Worm (Caenorhabditis elegans) whole organism, L4 larva: ENCODE data around the gene R166.3.
A peak's percentile ranks its signal among the peaks of the same experiment; 100 is the strongest.

Source experiments
- D1046.2 ChIP-seq: fragments of 200-800 bp; sonication (Bioruptor generic); IDR thresholded peaks from 2 replicates; pipeline ENCODE4 v1.3.6; 2022; ENCODE audit warnings: missing genetic modification characterization, missing compliant biosample characterization
- F37D6.2 ChIP-seq: sonication (generic microtip); optimal IDR thresholded peaks from 2 replicates; lab custom pipeline; 2016; ENCODE audit warnings: mild to moderate bottlenecking, missing genetic modification characterization, missing compliant biosample characterization
- R02D3.7 ChIP-seq: fragments of 150-350 bp; sonication (generic microtip); optimal IDR thresholded peaks from 3 replicates; lab custom pipeline; 2014; ENCODE audit warnings: missing biosample characterization, missing genetic modification characterization
- T20F7.1 ChIP-seq: fragments of 200-800 bp; sonication (Bioruptor generic); optimal IDR thresholded peaks from 2 replicates; lab custom pipeline; 2018; ENCODE audit warnings: mild to moderate bottlenecking, missing genetic modification characterization, missing compliant biosample characterization
- T26A8.4 ChIP-seq: fragments of 200-800 bp; sonication (Bioruptor generic); IDR thresholded peaks from 2 replicates; pipeline ENCODE4 v1.3.6; 2022; ENCODE audit warnings: missing genetic modification characterization, missing compliant biosample characterization
- Y105C5A.15 ChIP-seq: fragments of 200-800 bp; sonication (Bioruptor generic); IDR thresholded peaks from 2 replicates; pipeline ENCODE4 v1.3.6; 2022; ENCODE audit warnings: missing genetic modification characterization, missing compliant biosample characterization
- Y75B8A.6 ChIP-seq: fragments of 200-800 bp; sonication (Bioruptor generic); IDR thresholded peaks from 2 replicates; pipeline ENCODE4 v1.3.6; 2022; ENCODE audit warnings: missing genetic modification reagents, missing genetic modification characterization, missing compliant biosample characterization
- ZK337.2 ChIP-seq: fragments of 200-800 bp; sonication (Bioruptor generic); IDR thresholded peaks from 2 replicates; pipeline ENCODE4 v1.3.6; 2022; ENCODE audit warnings: missing genetic modification reagents, missing genetic modification characterization, missing compliant biosample characterization
- arid-1 ChIP-seq: fragments of 200-800 bp; sonication (Bioruptor generic); conservative IDR thresholded peaks from 2 replicates; pipeline ENCODE4 v1.3.6; 2022; ENCODE audit warnings: missing genetic modification reagents, missing genetic modification characterization, missing compliant biosample characterization
- ceh-20 ChIP-seq: fragments of 200-800 bp; sonication (Bioruptor generic); IDR thresholded peaks from 2 replicates; pipeline ENCODE4 v1.3.6; 2022; ENCODE audit warnings: missing genetic modification reagents, missing genetic modification characterization, missing compliant biosample characterization
- ceh-44 ChIP-seq: fragments of 200-800 bp; sonication (Bioruptor generic); IDR thresholded peaks from 2 replicates; pipeline ENCODE4 v1.3.6; 2022; ENCODE audit warnings: missing genetic modification reagents, missing genetic modification characterization, missing compliant biosample characterization
- ceh-82 ChIP-seq: sonication (generic microtip); optimal IDR thresholded peaks from 2 replicates; lab custom pipeline; 2017; ENCODE audit warnings: missing biosample characterization, missing genetic modification characterization
- ces-1 ChIP-seq: fragments of 150-350 bp; sonication (generic microtip); optimal IDR thresholded peaks from 4 replicates; lab custom pipeline; 2014; ENCODE audit warnings: missing biosample characterization, missing genetic modification reagents, missing genetic modification characterization
- ctbp-1 ChIP-seq: fragments of 200-800 bp; sonication (Bioruptor generic); IDR thresholded peaks from 2 replicates; pipeline ENCODE4 v1.3.6; 2022; ENCODE audit warnings: missing genetic modification reagents, missing genetic modification characterization, missing compliant biosample characterization
- daf-19 ChIP-seq: fragments of 200-800 bp; sonication (Bioruptor generic); conservative IDR thresholded peaks from 2 replicates; pipeline ENCODE4 v1.3.6; 2022; ENCODE audit warnings: missing genetic modification characterization, missing compliant biosample characterization
- dmd-8 ChIP-seq: fragments of 200-800 bp; sonication (Bioruptor generic); IDR thresholded peaks from 2 replicates; pipeline ENCODE4 v1.3.6; 2022; ENCODE audit warnings: missing genetic modification characterization, missing compliant biosample characterization
- dmd-9 ChIP-seq: fragments of 200-800 bp; sonication (Bioruptor generic); IDR thresholded peaks from 2 replicates; pipeline ENCODE4 v1.3.6; 2022; ENCODE audit warnings: missing genetic modification reagents, missing genetic modification characterization, missing compliant biosample characterization
- dpl-1 ChIP-seq: fragments of 150-350 bp; optimal IDR thresholded peaks from 2 replicates; lab custom pipeline; 2014; ENCODE audit warnings: missing biosample characterization, missing genetic modification reagents, missing genetic modification characterization
- egl-27 ChIP-seq: sonication (generic microtip); optimal IDR thresholded peaks from 3 replicates; lab custom pipeline; 2017; ENCODE audit warnings: missing biosample characterization, missing genetic modification reagents, missing genetic modification characterization
- egl-43 ChIP-seq: fragments of 200-800 bp; sonication (Bioruptor generic); IDR thresholded peaks from 2 replicates; pipeline ENCODE4 v1.3.6; 2022; ENCODE audit warnings: missing genetic modification reagents, missing genetic modification characterization, missing compliant biosample characterization
- hlh-11 ChIP-seq: fragments of 200-800 bp; sonication (Bioruptor generic); optimal IDR thresholded peaks from 2 replicates; lab custom pipeline; 2018; ENCODE audit warnings: mild to moderate bottlenecking, missing genetic modification characterization, missing compliant biosample characterization
- lim-7 ChIP-seq: fragments of 200-800 bp; sonication (Bioruptor generic); IDR thresholded peaks from 2 replicates; pipeline ENCODE4 v1.3.6; 2022; ENCODE audit warnings: missing genetic modification characterization, missing compliant biosample characterization
- lin-1 ChIP-seq: fragments of 200-800 bp; sonication (Bioruptor generic); IDR thresholded peaks from 2 replicates; pipeline ENCODE4 v1.3.6; 2022; ENCODE audit warnings: missing genetic modification reagents, missing genetic modification characterization, missing compliant biosample characterization
- lin-15B ChIP-seq: fragments of 150-350 bp; sonication (generic microtip); optimal IDR thresholded peaks from 3 replicates; lab custom pipeline; 2014; ENCODE audit warnings: missing biosample characterization, missing genetic modification characterization
- lin-38 ChIP-seq: fragments of 200-800 bp; sonication (Bioruptor generic); IDR thresholded peaks from 2 replicates; pipeline ENCODE4 v1.3.6; 2022; ENCODE audit warnings: missing genetic modification reagents, missing genetic modification characterization, missing compliant biosample characterization
- madf-5 ChIP-seq, 2 experiments: fragments of 200-800 bp; sonication (Bioruptor generic); IDR thresholded peaks; 2 replicates each; pipeline ENCODE4 v1.3.6; 2022; ENCODE audit warnings: missing compliant biosample characterization in 2 of 2, missing genetic modification characterization in 2 of 2
- mdl-1 ChIP-seq, 2 experiments: fragments of 150-350 bp in 1 of 2; sonication (generic microtip) in 1 of 2; optimal IDR thresholded peaks; 2 replicates each; lab custom pipeline; 2014 to 2017; ENCODE audit warnings: missing biosample characterization in 2 of 2, missing genetic modification characterization in 2 of 2
- mdt-29 ChIP-seq: fragments of 200-800 bp; sonication (Bioruptor generic); IDR thresholded peaks from 2 replicates; pipeline ENCODE4 v1.3.6; 2022; ENCODE audit warnings: missing genetic modification reagents, missing genetic modification characterization, missing compliant biosample characterization
- mes-2 ChIP-seq: sonication (generic microtip); optimal IDR thresholded peaks from 2 replicates; lab custom pipeline; 2016; ENCODE audit warnings: missing genotype, mild to moderate bottlenecking, missing genetic modification characterization, missing compliant biosample characterization; ENCODE audit not compliant: poor library complexity, severe bottlenecking
- mxl-3 ChIP-seq: fragments of 200-800 bp; sonication (Bioruptor generic); optimal IDR thresholded peaks from 2 replicates; lab custom pipeline; 2018; ENCODE audit warnings: mild to moderate bottlenecking, missing genetic modification characterization, missing compliant biosample characterization
- nhr-28 ChIP-seq: fragments of 150-350 bp; optimal IDR thresholded peaks from 2 replicates; lab custom pipeline; 2014; ENCODE audit warnings: missing biosample characterization, missing genetic modification characterization
- nhr-41 ChIP-seq: fragments of 200-800 bp; sonication (Bioruptor generic); IDR thresholded peaks from 2 replicates; pipeline ENCODE4 v1.3.6; 2022; ENCODE audit warnings: missing genetic modification reagents, missing genetic modification characterization, missing compliant biosample characterization
- nhr-6 ChIP-seq: fragments of 150-350 bp; optimal IDR thresholded peaks from 2 replicates; lab custom pipeline; 2014; ENCODE audit warnings: missing biosample characterization, missing genetic modification characterization
- nhr-77 ChIP-seq: fragments of 150-350 bp; optimal IDR thresholded peaks from 2 replicates; lab custom pipeline; 2014; ENCODE audit warnings: missing biosample characterization, missing genetic modification characterization
- php-3 ChIP-seq: fragments of 200-800 bp; sonication (Bioruptor generic); IDR thresholded peaks from 2 replicates; pipeline ENCODE4 v1.3.6; 2022; ENCODE audit warnings: missing genetic modification reagents, missing genetic modification characterization, missing compliant biosample characterization
- rbr-2 ChIP-seq: sonication (generic microtip); optimal IDR thresholded peaks from 2 replicates; lab custom pipeline; 2016; ENCODE audit warnings: missing genotype, missing genetic modification characterization, missing compliant biosample characterization
- spr-3 ChIP-seq: fragments of 200-800 bp; sonication (Bioruptor generic); optimal IDR thresholded peaks from 2 replicates; lab custom pipeline; 2018; ENCODE audit warnings: mild to moderate bottlenecking, missing genetic modification characterization, missing compliant biosample characterization
- tag-97 ChIP-seq: fragments of 200-800 bp; sonication (Bioruptor generic); IDR thresholded peaks from 2 replicates; pipeline ENCODE4 v1.3.6; 2022; ENCODE audit warnings: missing genetic modification characterization, missing compliant biosample characterization
- tra-1 ChIP-seq: fragments of 200-800 bp; sonication (Bioruptor generic); IDR thresholded peaks from 2 replicates; pipeline ENCODE4 v1.3.6; 2022; ENCODE audit warnings: missing genetic modification reagents, missing genetic modification characterization, missing compliant biosample characterization
- unc-39 ChIP-seq: sonication (generic microtip); optimal IDR thresholded peaks from 2 replicates; lab custom pipeline; 2017; ENCODE audit warnings: missing biosample characterization, missing genetic modification characterization
- vab-7 ChIP-seq: fragments of 200-800 bp; sonication (Bioruptor generic); IDR thresholded peaks from 2 replicates; pipeline ENCODE4 v1.3.6; 2022; ENCODE audit warnings: missing genetic modification reagents, missing genetic modification characterization, missing compliant biosample characterization
- zag-1 ChIP-seq: fragments of 150-350 bp; optimal IDR thresholded peaks from 2 replicates; lab custom pipeline; 2014; ENCODE audit warnings: missing biosample characterization, missing genetic modification characterization
- zfp-3 ChIP-seq: fragments of 200-800 bp; sonication (Bioruptor generic); conservative IDR thresholded peaks from 2 replicates; pipeline ENCODE4 v1.3.6; 2022; ENCODE audit warnings: missing genetic modification reagents, missing genetic modification characterization, missing compliant biosample characterization
- zip-2 ChIP-seq: fragments of 150-350 bp; optimal IDR thresholded peaks from 2 replicates; lab custom pipeline; 2014; ENCODE audit warnings: missing biosample characterization, missing genetic modification characterization
- ztf-11 ChIP-seq: fragments of 150-350 bp; optimal IDR thresholded peaks from 2 replicates; lab custom pipeline; 2014; ENCODE audit warnings: missing biosample characterization, missing genetic modification characterization
- ztf-7 ChIP-seq: fragments of 150-350 bp; optimal IDR thresholded peaks from 2 replicates; lab custom pipeline; 2014; ENCODE audit warnings: missing biosample characterization, missing genetic modification characterization

Gene R166.3

DNA sequence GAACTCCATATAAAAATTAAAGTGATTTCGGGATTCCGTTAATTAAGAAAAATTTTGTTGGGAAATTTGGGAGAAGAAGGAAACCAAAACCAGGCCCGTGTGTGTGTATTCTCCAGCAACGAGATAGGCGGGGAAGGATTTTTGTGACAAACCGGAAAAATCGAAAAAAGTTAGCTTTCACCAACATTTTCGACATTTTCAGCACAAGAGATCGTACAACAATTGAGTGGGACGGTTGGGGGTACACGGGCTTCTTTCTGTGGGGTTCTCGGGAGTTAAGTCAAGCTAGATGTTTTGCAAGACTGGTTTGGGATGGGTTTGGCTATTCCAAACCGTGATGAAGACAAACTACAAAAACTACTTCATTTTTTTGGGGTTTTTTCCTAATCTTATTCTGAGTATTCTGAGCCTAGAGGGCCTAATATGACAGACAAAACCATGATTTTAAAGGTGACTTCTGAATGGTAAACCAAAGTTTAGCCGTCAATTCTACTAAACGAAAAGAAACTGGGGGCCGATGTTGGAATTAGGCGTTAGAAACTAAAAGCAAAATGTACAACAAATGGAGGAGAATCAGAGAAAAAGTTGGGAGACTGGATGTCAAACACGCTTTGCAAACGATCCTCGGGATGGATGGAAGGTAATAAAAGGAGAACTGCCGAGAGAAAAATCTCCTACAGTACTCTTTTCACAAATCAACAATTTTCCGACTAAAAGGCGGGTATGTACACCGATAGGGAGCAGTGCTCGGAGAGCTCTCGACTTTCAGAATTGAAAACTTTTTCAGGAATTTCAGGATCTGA, 3.7 kb upstream of the R166.3 start (continued):
- no peak for TF ChIP-seq zip-2
- TF ChIP-seq ceh-20 (GFP tag; lab: Robert Waterston, UW) = peak; percentile 74
- TF ChIP-seq lim-7 = peak; percentile 62; the same call in 1 of the 2 replicates

DNA sequence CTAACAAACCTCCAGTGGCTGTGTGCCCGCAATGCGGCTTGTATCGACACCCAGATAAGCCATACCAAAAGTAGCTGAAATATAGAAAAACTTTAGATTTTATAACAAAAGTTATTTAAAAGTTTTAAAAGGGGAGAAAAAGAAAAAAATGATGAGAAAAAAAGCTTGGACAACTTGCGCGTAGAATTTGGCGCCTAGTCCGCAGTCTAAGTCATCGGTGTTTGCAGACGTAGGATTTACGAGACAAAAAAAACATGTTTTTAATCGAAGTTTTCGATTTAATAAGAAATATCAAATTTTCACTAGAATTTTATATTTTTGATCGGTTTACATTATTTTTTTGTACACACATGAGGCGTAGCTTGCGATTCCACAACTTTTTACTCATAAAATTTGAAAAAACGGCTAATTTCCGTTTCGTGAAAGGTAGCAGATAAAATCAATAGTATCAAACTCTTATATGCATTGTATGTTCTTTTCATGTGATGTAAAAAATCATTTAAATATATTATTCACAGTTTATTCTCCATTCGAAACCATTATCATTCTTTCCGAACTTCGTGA, 2.9 kb upstream of the R166.3 start, which contains the start of gene pro-1:
Gene pro-1, minus strand, starts transcription at position 74 of the 564 bp plus-strand sequence.
- TF ChIP-seq ctbp-1 (GFP tag; lab: Robert Waterston, UW) (peak; percentile 96), lin-1 (GFP tag; lab: Robert Waterston, UW) (peak; percentile 72), lim-7 (peak; percentile 70; the same call in 1 of the 2 replicates), T26A8.4 (GFP tag; lab: Robert Waterston, UW) (peak; percentile 95), vab-7 (GFP tag; lab: Robert Waterston, UW) (0 out of 2 replicates have a peak, but pooled peaks have one; percentile 68), ZK337.2 (GFP tag; lab: Robert Waterston, UW) (peak; percentile 68; the same call in 1 of the 2 replicates), madf-5 (GFP tag; IDR thresholded peaks at IDR 0.05; lab: Robert Waterston, UW) (peak; percentile 45 to 73), rbr-2 (tag; lab: Kevin White, UChicago) (peak; percentile 62), Y105C5A.15 (GFP tag; lab: Robert Waterston, UW) (peak; percentile 50; the same call in 1 of the 2 replicates), lin-38 (GFP tag; lab: Robert Waterston, UW) (peak; percentile 84), nhr-41 (GFP tag; lab: Robert Waterston, UW) (peak; percentile 66; the same call in 1 of the 2 replicates), ztf-7 (tag; lab: Kevin White, UChicago) (peak; percentile 20), ztf-11 (no peak), php-3 (peak; percentile 80), daf-19 (GFP tag; lab: Robert Waterston, UW) (peak; percentile 78), tag-97 (GFP tag; lab: Robert Waterston, UW) (peak; percentile 72; the same call in 1 of the 2 replicates), mxl-3 (GFP tag; lab: Kevin White, UChicago) (no peak), D1046.2 (peak; percentile 89; the same call in 1 of the 2 replicates), zag-1 (tag; lab: Kevin White, UChicago) (no peak), ceh-82 (tag; lab: Kevin White, UChicago) (no peak), mdl-1 (tag; optimal IDR thresholded peaks at IDR 0.05; lab: Kevin White, UChicago) (peak; percentile 6 to 13), ces-1 (no peak), unc-39 (no peak), egl-43 (GFP tag; lab: Robert Waterston, UW) (peak; percentile 92), ceh-20 (GFP tag; lab: Robert Waterston, UW) (peak; percentile 92), mdt-29 (GFP tag; lab: Robert Waterston, UW) (peak; percentile 89), nhr-28 (tag; lab: Kevin White, UChicago) (peak; percentile 47), dmd-9 (GFP tag; lab: Robert Waterston, UW) (peak; percentile 75; the same call in 1 of the 2 replicates), nhr-77 (tag; lab: Kevin White, UChicago) (peak; percentile 72), spr-3 (GFP tag; lab: Kevin White, UChicago) (peak; percentile 48), nhr-6 (tag; lab: Kevin White, UChicago) (peak; percentile 76), dmd-8 (GFP tag; lab: Robert Waterston, UW) (0 out of 2 replicates have a peak, but pooled peaks have one; percentile 39), dpl-1 (GFP tag; lab: Kevin White, UChicago) (peak; percentile 58), arid-1 (GFP tag; lab: Robert Waterston, UW) (peak; percentile 92), zfp-3 (GFP tag; lab: Robert Waterston, UW) (peak; percentile 94), tra-1 (GFP tag; lab: Robert Waterston, UW) (peak; percentile 65), F37D6.2 (peak; percentile 66), lin-15B (tag; lab: Kevin White, UChicago) (no peak), R02D3.7 (tag; lab: Kevin White, UChicago) (peak; percentile 80), ceh-44 (no peak), Y75B8A.6 (peak; percentile 45; the same call in 1 of the 2 replicates), T20F7.1 (GFP tag; lab: Kevin White, UChicago) (peak; percentile 83), egl-27 (tag; lab: Kevin White, UChicago) (no peak), hlh-11 (tag; lab: Kevin White, UChicago) (peak; percentile 76), mes-2 (tag; lab: Kevin White, UChicago) (peak; percentile 79)
